Worm (Caenorhabditis elegans) whole organism, midembryonic: ENCODE measurements around the gene bus-8A.

Experiments used
- cog-1 ChIP-seq: sonication (generic microtip); optimal IDR thresholded peaks from 2 replicates; lab custom pipeline; 2016; ENCODE audit warnings: missing genetic modification characterization, missing compliant biosample characterization
- flt-1 ChIP-seq: fragments of 200-800 bp; sonication (Bioruptor generic); IDR thresholded peaks from 2 replicates; pipeline ENCODE4 v1.3.6; 2022; ENCODE audit warnings: missing genetic modification characterization, missing compliant biosample characterization

DNA sequence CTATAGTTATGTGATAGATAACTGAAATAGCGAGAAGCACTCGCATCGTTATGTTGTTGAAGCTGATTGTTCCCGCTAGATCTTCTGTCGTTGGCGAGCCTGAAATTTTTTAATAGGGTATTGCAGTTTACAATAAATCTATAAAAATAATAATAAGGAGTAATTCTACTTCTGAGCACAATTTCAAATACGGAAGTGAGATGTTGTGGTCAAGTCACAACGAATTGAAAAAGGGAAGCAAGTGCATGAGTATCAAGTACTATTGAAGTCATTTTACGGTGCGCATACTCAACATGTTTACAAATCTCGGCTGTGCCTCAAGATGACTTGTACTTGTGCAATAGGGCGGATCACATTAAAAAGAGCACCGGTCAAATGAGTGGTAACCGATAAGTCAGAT is 45.7 kb downstream of the bus-8A start, which contains the start of gene lgx-1:
- TF ChIP-seq cog-1 (tag; lab: Kevin White, UChicago) (no peak), flt-1 (no peak)
